Worm (Caenorhabditis elegans) whole organism, L4/young adult: ENCODE data around the gene zhit-3.

Experiments
- W03F9.2 ChIP-seq: fragments of 150-350 bp; optimal IDR thresholded peaks from 2 replicates; lab custom pipeline; 2014; ENCODE audit warnings: missing biosample characterization, missing genetic modification characterization
- dao-5 ChIP-seq: sonication (generic microtip); optimal IDR thresholded peaks from 2 replicates; lab custom pipeline; 2016; ENCODE audit warnings: missing genotype, missing genetic modification characterization, moderate library complexity, missing compliant biosample characterization
- him-1 ChIP-seq: sonication (generic microtip); optimal IDR thresholded peaks from 2 replicates; lab custom pipeline; 2016; ENCODE audit warnings: missing genotype, missing genetic modification reagents, missing genetic modification characterization, missing compliant biosample characterization

- TF ChIP-seq W03F9.2 (tag; lab: Kevin White, UChicago) (no peak), him-1 (tag; lab: Kevin White, UChicago) (no peak), dao-5 (tag; lab: Kevin White, UChicago) (no peak)
Observed at ce11 chrV:10246967-10247366, 35.0 kb upstream of the zhit-3 start.
